Fruit fly (Drosophila melanogaster): Measurements from ENCODE around the gene CG33639.

CG33639 gene

DNA sequence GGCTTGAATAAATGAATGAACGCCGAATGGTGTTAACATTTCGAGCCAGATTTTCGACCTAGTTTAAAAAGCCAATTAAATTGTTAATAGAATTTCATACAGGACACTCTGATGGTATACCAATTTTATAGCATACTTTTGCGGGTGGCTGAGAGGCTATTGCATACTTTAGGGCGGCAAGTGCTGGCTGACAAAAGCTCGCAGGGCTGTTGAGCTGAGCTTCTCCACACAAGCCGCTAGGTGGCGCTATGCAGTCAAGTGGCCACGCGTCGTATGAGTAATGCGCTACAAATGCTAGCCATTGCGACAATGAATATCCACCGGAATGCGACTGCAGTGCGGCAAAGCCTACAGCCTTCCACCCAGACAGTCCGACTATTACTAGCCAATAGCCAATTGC, 13.4 kb upstream of the CG33639 start (continued):
- TF ChIP-seq BtbVII (GFP tag; optimal IDR thresholded peaks at IDR 0.05) (no peak), al (GFP tag; IDR thresholded peaks at IDR 0.05) (0 out of 2 replicates have a peak, but pooled peaks have one; percentile 30), ac (GFP tag; optimal IDR thresholded peaks at IDR 0.05) (no peak), ap (GFP tag; IDR thresholded peaks at IDR 0.05) (no peak), Dad (GFP tag; optimal IDR thresholded peaks at IDR 0.05) (peak; percentile 1), tup (GFP tag; optimal IDR thresholded peaks at IDR 0.05) (no peak), CG6765 (GFP tag; optimal IDR thresholded peaks at IDR 0.05) (no peak), Dref (GFP tag; IDR thresholded peaks at IDR 0.05) (no peak), CG2875 (GFP tag; optimal IDR thresholded peaks at IDR 0.05) (no peak), ftz-f1 (GFP tag; optimal IDR thresholded peaks at IDR 0.05) (no peak), trh (GFP tag; optimal IDR thresholded peaks at IDR 0.05) (no peak), CG8290 (GFP tag; optimal IDR thresholded peaks at IDR 0.05) (peak; percentile 66), CG8290 (tag; optimal IDR thresholded peaks at IDR 0.05) (peak in 1 of 2 experiments; percentile 81), corto (GFP tag; optimal IDR thresholded peaks at IDR 0.05) (no peak), sqz (GFP tag; optimal IDR thresholded peaks at IDR 0.05) (no peak), CG16779 (GFP tag; IDR thresholded peaks at IDR 0.05) (0 out of 2 replicates have a peak, but pooled peaks have one; percentile 24), Stat92E (GFP tag; optimal IDR thresholded peaks at IDR 0.05) (no peak), crc (GFP tag; optimal IDR thresholded peaks at IDR 0.05) (no peak), CrebB (tag; optimal IDR thresholded peaks at IDR 0.05) (no peak), CG18764 (GFP tag; optimal IDR thresholded peaks at IDR 0.05) (no peak), CG8765 (GFP tag; IDR thresholded peaks at IDR 0.05) (no peak), lbe (GFP tag; optimal IDR thresholded peaks at IDR 0.05) (no peak), bab2 (GFP tag; optimal IDR thresholded peaks at IDR 0.05) (peak; percentile 43), ab (GFP tag; optimal IDR thresholded peaks at IDR 0.05) (no peak), CG4820 (GFP tag; optimal IDR thresholded peaks at IDR 0.05) (no peak), slp2 (GFP tag; optimal IDR thresholded peaks at IDR 0.05) (peak; percentile 35), ttk (GFP tag; IDR thresholded peaks at IDR 0.05) (no peak; the same call in 1 of the 2 replicates), vvl (GFP tag; IDR thresholded peaks at IDR 0.05) (no peak), CG12942 (GFP tag; optimal IDR thresholded peaks at IDR 0.05) (no peak), CG8388 (GFP tag; optimal IDR thresholded peaks at IDR 0.05) (no peak), Nf-YB (GFP tag; optimal IDR thresholded peaks at IDR 0.05) (no peak), oc (tag; optimal IDR thresholded peaks at IDR 0.05) (no peak), CG12744 (GFP tag; optimal IDR thresholded peaks at IDR 0.05) (peak; percentile 72), Rx (GFP tag; IDR thresholded peaks at IDR 0.05) (peak; percentile 38; the same call in 1 of the 2 replicates), Atf3 (GFP tag; optimal IDR thresholded peaks at IDR 0.05) (peak; percentile 1), CG1832 (GFP tag; optimal IDR thresholded peaks at IDR 0.05) (no peak), Bteb2 (GFP tag; optimal IDR thresholded peaks at IDR 0.05) (no peak), amos (GFP tag; IDR thresholded peaks at IDR 0.05; ENCODE audit: partially characterized antibody) (peak; percentile 36; the same call in 1 of the 2 replicates), hkb (optimal IDR thresholded peaks at IDR 0.05) (no peak), hkb (GFP tag; IDR thresholded peaks at IDR 0.05) (no peak), CG6683 (GFP tag; optimal IDR thresholded peaks at IDR 0.05) (no peak), nau (GFP tag; optimal IDR thresholded peaks at IDR 0.05) (no peak), CG12299 (tag; optimal IDR thresholded peaks at IDR 0.05) (no peak), CG1602 (GFP tag; optimal IDR thresholded peaks at IDR 0.05) (no peak), CG9727 (GFP tag; optimal IDR thresholded peaks at IDR 0.05) (peak; percentile 5), sima (GFP tag; optimal IDR thresholded peaks at IDR 0.05) (no peak), pum (GFP tag; optimal IDR thresholded peaks at IDR 0.05) (peak; percentile 30), pros (GFP tag; optimal IDR thresholded peaks at IDR 0.05) (no peak), Hmx (GFP tag; optimal IDR thresholded peaks at IDR 0.05) (no peak), Nf-YA (GFP tag; IDR thresholded peaks at IDR 0.05) (no peak), fd3F (GFP tag; optimal IDR thresholded peaks at IDR 0.05) (no peak), sens-2 (GFP tag; IDR thresholded peaks at IDR 0.05) (no peak), CG7372 (GFP tag; IDR thresholded peaks at IDR 0.05) (peak; percentile 98)

Measured in whole organism, embryonic.